Fruit fly (Drosophila melanogaster) S2 (cell line): ENCODE measurements around the gene Cad96Ca.

Source experiments
- CG8478 ChIP-seq: fragments of >200 bp; optimal IDR thresholded peaks from 2 replicates; lab custom pipeline; 2018
- CTCF ChIP-seq, 2 experiments: fragments of >200 bp; optimal IDR thresholded peaks; 2 replicates each; lab custom pipeline; 2018

dm6 chr3R:25172976-25173375, 35.1 kb downstream of the Cad96Ca start:
- TF ChIP-seq CG8478 (lab: Kevin White, UChicago): no peak
- TF ChIP-seq CTCF (optimal IDR thresholded peaks at IDR 0.05; lab: Kevin White, UChicago): no peak
